Fruit fly (Drosophila melanogaster): ENCODE measurements around the gene CG9519.

The CG9519 gene

DNA sequence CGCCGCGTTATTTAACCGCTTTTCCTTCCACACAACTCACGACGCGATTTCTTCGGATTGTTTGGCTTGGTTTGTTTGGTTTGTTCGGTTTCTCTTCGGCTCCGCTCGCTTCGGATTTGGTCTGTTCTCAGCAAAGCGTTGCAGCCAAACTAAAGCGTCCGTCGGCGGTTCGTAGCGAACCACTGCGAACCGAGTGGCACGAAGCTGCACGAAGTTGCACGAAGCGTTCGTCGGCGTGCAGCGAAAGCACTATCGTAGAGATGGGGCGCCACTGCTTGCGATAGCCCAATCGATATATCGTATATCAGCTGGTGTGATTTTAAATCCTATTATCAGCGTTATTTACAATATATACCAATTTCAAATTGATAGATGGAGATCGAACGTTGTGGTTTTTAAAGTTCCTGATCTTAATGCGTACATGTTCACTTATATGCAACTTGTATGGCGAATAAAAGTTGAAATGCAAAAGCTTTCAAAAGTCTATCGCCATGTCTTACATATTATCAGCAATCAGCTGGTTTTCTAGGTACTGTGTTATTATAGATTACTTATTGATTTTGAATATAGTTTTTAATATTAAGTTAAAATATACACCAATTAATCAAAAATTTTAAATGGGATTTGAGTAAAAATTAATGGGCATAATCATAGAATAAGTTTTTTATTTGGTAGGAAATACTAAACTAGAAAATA is 30.1 kb downstream of the CG9519 start, which contains the start of gene rut:
TSS of gene rut (minus strand) at position 152 of the 696 bp plus-strand sequence.
- no peak for TF ChIP-seq CG17801 (GFP tag; optimal IDR thresholded peaks at IDR 0.05; ENCODE audit: partially characterized antibody)

- TF ChIP-seq CG17801 (GFP tag; optimal IDR thresholded peaks at IDR 0.05; ENCODE audit: partially characterized antibody): no peak
Observed at dm6 chrX:14825470-14825787, 30.7 kb downstream of the CG9519 start.

DNA sequence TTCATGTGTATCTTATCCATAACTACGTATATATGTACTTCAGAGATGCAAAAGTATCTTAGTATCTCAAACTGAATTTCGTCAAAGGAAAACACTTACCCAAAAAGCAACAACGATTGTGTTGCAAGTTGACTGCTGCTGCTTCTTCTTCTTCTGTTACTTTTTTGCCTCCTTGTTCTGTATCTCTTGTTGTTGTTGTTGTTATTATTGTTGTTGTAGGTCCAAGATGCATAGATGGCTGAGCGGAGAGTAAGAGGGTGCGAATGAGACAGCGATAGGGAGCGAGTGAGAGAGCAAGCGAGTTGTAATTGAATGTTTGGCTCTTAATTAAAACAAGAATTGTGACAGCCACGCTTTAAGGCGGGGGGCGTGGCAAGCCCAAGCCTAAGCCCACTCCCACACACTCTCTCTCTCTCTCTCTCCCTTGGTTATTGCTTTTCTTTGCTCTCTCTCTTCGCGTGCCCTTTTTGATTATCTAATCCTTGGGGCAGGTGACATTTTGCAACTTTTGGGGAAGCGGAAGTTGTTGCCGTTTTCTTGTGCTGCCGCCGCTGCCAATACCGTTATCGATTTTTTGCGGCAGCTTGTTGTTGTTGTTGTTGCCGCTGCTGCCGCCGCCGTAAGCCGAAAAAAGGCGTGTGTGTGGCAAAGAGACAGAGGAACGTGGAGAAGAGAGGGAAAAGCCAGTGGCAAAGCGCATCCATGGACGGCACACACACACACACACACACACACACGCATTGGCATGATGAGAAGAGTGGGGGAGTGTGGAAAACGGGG is 31.3 kb downstream of the CG9519 start:
- TF ChIP-seq CG17801 (GFP tag; optimal IDR thresholded peaks at IDR 0.05; ENCODE audit: partially characterized antibody): no peak

- no peak for TF ChIP-seq CG17801 (GFP tag; optimal IDR thresholded peaks at IDR 0.05; ENCODE audit: partially characterized antibody)
Observed at dm6 chrX:14812239-14812638, 43.9 kb downstream of the CG9519 start.

DNA sequence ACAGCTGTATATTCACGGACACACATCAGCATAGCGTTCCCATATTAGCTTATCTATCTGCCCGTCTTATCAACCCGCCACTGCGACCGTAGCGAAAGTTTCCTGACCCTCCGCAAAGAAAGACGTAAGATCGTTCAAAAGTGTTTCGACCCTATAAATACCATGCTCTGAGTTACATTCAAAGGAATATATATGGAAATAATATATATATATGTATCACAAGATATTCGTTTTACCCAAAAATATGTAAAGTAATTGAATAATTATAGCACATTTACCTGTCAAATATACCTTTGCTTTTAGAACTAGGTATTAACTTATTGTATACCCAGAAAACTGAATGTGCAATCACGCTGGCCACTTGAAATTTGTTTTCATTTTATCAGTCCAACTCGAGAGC is 45.7 kb downstream of the CG9519 start:
- TF ChIP-seq CG17801 (GFP tag; optimal IDR thresholded peaks at IDR 0.05; ENCODE audit: partially characterized antibody): no peak

DNA sequence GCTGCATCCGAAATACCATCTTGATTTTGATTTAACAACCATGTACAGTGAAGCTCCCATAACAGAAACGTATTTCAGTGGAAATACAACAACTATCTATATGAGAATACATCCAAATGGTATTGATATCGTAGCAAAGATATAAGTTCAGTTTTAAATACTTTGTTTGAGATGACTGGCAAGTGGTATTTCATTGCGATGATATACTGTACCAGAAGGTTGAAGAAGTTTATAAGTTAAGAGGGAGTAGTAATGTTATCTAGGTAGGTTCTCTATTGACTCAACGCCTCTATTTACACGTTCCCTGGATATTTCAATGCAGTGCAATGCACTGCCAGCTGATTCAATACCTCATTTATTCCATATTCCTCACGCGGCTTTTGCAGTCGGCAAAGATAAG is 50.5 kb downstream of the CG9519 start:
- no peak for TF ChIP-seq CG17801 (GFP tag; optimal IDR thresholded peaks at IDR 0.05; ENCODE audit: partially characterized antibody)
